Worm (Caenorhabditis elegans) whole organism, L1 larva: ENCODE data around the gene F26F12.5.

ENCODE experiments used
- alr-1 ChIP-seq: fragments of 200-800 bp; sonication (Bioruptor generic); optimal IDR thresholded peaks from 2 replicates; lab custom pipeline; 2018; ENCODE audit warnings: borderline replicate concordance, mild to moderate bottlenecking, missing genetic modification characterization, missing compliant biosample characterization
- ama-1 ChIP-seq: fragments of 150-350 bp; optimal IDR thresholded peaks from 2 replicates; lab custom pipeline; 2014
- efl-1 ChIP-seq, 4 experiments: fragments of 150-350 bp; optimal IDR thresholded peaks in 3 of 4; peaks in 1 of 4; 1 replicate in 1 of 4; 2 replicates in 3 of 4; lab custom pipeline; 2014; ENCODE audit warnings: missing biosample characterization in 2 of 4, missing genetic modification characterization in 2 of 4, missing genetic modification reagents in 2 of 4
- lin-15B ChIP-seq: fragments of 150-350 bp; sonication (generic microtip); optimal IDR thresholded peaks from 3 replicates; lab custom pipeline; 2014; ENCODE audit warnings: missing biosample characterization, missing genetic modification characterization
- mep-1 ChIP-seq: fragments of 150-350 bp; optimal IDR thresholded peaks from 2 replicates; lab custom pipeline; 2014; ENCODE audit warnings: missing biosample characterization, missing genetic modification characterization
- snpc-4 ChIP-seq: fragments of 150-350 bp; optimal IDR thresholded peaks from 2 replicates; lab custom pipeline; 2014; ENCODE audit warnings: missing biosample characterization, missing genetic modification characterization
- unc-130 ChIP-seq: fragments of 150-350 bp; optimal IDR thresholded peaks from 2 replicates; lab custom pipeline; 2017; ENCODE audit warnings: missing biosample characterization, missing genetic modification characterization, inconsistent platforms
- unc-98 ChIP-seq: fragments of 200-800 bp; sonication (Bioruptor generic); IDR thresholded peaks from 2 replicates; pipeline ENCODE4 v1.3.6; 2022; ENCODE audit warnings: missing genetic modification characterization, missing compliant biosample characterization

DNA sequence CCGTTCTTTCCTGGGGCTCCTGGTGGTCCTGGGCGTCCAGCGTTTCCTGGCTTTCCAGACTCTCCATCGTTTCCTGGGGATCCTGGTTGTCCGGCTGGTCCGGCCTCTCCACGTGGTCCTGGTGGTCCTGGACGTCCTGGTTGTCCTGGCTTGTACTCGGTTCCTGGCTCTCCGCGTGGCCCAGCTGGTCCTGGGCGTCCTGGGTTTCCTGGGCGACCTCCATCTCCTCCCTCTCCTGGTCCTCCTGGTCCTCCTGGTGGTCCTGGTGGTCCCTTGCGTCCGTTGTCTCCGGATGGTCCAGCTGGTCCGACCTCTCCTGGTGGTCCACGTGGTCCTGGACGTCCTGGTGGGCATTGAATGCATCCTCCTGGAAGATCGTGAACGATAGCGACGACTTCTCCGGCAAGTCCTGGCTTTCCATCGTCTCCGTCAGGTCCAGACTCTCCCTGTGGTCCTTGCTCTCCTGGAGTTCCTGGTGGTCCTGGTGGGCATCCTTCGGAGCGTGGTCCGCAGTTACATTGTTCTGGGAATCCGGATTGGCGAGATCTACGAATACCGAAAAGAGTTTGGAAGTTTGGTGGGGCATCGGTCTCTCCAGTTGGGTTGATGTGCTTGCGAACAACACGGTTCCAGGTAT, 28.9 kb downstream of the F26F12.5 start:
- TF ChIP-seq lin-15B (tag; lab: Kevin White, UChicago), result no peak
- no peak for TF ChIP-seq alr-1 (tag; lab: Kevin White, UChicago)
- no peak for TF ChIP-seq mep-1
- no peak for TF ChIP-seq ama-1 (lab: Kevin White, UChicago)
- no peak for TF ChIP-seq efl-1 (optimal IDR thresholded peaks at IDR 0.05; lab: Kevin White, UChicago)
- TF ChIP-seq efl-1 (GFP tag; optimal IDR thresholded peaks at IDR 0.05 in 1 of 2; lab: Kevin White, UChicago), result no peak
- no peak for TF ChIP-seq unc-98 (GFP tag; lab: Robert Waterston, UW)
- TF ChIP-seq unc-130 (tag; lab: Kevin White, UChicago), result no peak
- no peak for TF ChIP-seq snpc-4 (tag; lab: Kevin White, UChicago)
